Worm (Caenorhabditis elegans): ENCODE data around the gene R11.4.

Gene R11.4

DNA sequence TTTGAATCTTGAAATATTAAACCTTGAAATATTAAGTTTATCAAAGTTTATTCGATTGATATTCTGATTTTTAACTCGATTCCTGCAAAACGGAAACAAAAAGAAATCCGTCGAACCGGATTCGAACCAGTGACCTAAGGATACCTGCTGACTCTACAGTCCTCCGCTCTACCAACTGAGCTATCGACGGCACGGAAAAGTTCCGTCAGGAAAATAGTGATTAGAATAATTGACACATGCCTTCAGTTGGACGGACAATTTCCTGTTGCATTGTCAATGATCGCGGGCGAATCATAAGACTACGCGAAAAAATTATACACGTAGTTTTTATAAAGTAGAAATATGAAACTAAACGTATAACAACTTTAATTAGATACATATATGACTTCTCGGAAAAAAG is 1.3 kb downstream of the R11.4 start:
- TF ChIP-seq W03F9.2 (tag; optimal IDR thresholded peaks at IDR 0.05) (no peak), dao-5 (tag; optimal IDR thresholded peaks at IDR 0.05) (no peak), him-1 (tag; optimal IDR thresholded peaks at IDR 0.05) (no peak)

DNA sequence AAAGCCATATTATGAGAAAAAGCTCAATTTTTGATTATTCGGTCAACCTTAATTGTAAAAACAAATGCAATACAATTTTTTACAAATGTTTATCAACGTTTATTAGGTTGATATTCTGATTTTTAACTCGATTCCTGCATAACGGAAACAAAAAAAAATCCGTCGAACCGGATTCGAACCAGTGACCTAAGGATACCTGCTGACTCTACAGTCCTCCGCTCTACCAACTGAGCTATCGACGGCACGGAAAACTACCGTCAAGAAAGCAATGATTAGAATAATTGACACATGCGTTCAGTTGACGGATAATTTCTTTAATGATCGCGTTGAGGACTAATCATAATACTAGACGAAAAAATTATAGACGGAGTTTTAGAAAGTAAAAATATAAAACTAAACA is 1.8 kb downstream of the R11.4 start:
- TF ChIP-seq him-1 (tag; optimal IDR thresholded peaks at IDR 0.05), result no peak
- TF ChIP-seq dao-5 (tag; optimal IDR thresholded peaks at IDR 0.05), result no peak
- no peak for TF ChIP-seq W03F9.2 (tag; optimal IDR thresholded peaks at IDR 0.05)

DNA sequence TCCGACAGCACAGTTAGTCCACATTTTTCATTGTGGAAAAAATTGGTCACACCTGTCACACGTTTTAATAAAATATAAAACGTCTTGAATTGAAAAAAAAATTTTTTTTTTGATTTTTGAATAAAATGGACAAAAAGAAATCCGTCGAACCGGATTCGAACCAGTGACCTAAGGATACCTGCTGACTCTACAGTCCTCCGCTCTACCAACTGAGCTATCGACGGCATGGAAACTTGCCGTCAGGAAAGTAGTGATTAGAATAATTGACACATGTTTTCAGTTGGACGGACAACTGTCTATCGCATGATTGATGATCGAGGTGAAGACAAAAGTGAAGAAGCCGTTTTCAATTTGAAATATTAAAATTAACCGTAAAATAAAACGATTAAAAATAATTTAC is 2.3 kb downstream of the R11.4 start:
- TF ChIP-seq W03F9.2 (tag; optimal IDR thresholded peaks at IDR 0.05), result no peak
- no peak for TF ChIP-seq him-1 (tag; optimal IDR thresholded peaks at IDR 0.05)

DNA sequence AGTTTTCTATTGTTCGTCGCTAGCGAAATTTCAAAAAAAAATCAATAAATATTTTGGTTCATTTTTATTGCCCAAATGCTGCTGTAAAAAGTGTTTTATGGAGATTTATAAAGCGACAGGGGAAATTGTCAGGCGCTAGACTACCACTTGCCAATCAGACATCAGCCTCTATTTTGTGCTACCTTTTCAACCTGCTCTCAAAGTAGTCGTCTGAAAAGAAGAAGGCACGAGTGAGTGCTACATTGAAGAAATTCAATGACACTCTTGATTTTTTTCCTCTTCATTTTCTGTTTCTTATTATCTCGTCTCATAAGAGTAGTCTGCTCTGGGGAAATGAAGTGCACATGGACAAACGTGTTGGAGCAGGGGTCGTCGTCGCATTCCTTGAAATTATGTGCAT is 4.5 kb downstream of the R11.4 start:
- TF ChIP-seq dao-5 (tag; optimal IDR thresholded peaks at IDR 0.05), result no peak
- peak; percentile 70 for TF ChIP-seq him-1 (tag; optimal IDR thresholded peaks at IDR 0.05)
- peak; percentile 47 for TF ChIP-seq W03F9.2 (tag; optimal IDR thresholded peaks at IDR 0.05)

DNA sequence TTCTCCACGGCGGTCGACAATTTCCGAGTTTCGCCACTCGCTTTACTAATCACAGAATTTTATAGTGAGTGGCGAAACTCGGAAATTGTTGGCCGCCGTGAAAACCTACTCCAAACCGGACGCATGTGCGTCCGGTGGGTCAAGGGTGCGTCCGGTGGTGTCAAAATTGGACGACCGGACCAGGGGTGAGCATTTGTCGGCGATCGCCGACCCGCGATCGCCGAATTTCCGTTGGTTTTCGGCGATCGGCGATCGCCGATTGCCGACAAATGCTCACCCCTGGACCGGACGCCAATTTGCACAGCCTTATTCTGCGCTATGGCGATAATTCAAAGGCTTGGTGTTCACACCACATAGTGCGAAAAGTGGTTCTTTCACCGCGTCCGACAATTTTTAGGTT is 6.1 kb downstream of the R11.4 start:
- TF ChIP-seq W03F9.2 (tag; optimal IDR thresholded peaks at IDR 0.05) (no peak), him-1 (tag; optimal IDR thresholded peaks at IDR 0.05) (no peak), dao-5 (tag; optimal IDR thresholded peaks at IDR 0.05) (no peak)

DNA sequence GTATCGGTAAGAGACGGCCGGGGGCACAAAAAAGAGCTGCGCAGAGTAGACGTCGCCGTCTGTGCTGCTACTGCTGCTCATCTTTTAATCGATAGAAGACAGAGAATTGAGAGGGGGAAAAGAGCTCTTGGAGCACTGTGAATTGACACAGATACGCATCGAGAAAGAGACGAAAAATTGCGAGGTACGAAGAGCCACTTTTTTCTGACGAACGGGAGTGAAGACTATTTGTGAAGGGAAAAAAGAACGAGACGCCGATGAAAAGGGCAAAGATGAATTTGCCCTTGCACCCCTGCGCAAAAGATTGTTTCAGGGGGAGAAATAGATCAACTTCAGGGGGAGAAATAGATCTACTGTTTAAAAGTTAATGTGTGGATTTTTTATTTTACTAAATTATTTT is 8.2 kb downstream of the R11.4 start:
- TF ChIP-seq W03F9.2 (tag; optimal IDR thresholded peaks at IDR 0.05) (no peak), him-1 (tag; optimal IDR thresholded peaks at IDR 0.05) (peak; percentile 60), dao-5 (tag; optimal IDR thresholded peaks at IDR 0.05) (no peak)

DNA sequence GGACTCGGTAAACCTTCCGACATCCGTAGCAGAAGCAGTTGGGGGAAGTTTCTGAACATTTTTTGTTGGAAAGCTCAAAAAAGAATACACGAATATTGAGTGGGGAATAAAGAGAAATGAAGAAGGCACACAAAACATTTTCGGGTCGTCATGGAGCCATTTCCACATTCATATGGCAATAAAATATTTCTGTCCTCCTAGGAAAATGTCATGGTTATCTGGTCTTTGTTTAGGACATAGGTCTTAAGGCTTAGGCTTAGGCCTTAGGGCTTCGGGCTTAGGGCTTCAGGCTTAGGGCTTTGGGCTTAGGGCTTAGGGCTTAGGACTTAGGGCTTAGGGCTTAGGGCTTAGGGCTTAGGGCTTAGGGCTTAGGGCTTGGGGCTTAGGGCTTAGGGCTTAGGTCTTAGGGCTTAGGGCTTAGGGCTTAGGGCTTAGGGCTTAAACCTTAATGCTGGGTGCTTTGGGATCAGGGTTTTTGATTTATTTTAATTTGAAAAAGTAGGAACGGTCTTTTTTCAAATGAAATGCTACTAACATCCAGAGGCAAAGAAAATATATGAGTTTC is 11.1 kb downstream of the R11.4 start, which contains the start of gene R11.3:
Gene R11.3, minus strand, starts transcription at position 51 of the 565 bp plus-strand sequence.
- TF ChIP-seq him-1 (tag; optimal IDR thresholded peaks at IDR 0.05) (no peak), W03F9.2 (tag; optimal IDR thresholded peaks at IDR 0.05) (no peak), dao-5 (tag; optimal IDR thresholded peaks at IDR 0.05) (no peak)

DNA sequence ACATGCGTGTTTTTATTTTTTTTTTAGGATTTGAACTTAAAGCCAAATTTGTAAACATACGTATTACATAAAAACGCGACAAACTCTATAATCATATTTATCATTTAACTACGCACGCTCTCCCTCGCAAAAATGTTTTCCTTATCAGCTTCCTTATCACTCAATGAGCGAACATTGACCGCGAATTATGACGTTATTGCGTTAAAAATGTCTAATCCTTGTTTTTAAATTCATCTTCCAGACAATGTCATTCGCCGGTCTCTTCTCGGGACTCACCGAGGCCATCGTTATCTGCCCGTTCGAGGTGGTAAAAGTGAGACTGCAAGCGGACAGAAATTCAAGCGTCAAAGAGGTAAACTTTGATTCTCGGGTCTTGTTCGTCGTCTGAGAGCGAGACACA is 17.8 kb downstream of the R11.4 start:
- TF ChIP-seq W03F9.2 (tag; optimal IDR thresholded peaks at IDR 0.05), result no peak
- TF ChIP-seq him-1 (tag; optimal IDR thresholded peaks at IDR 0.05), result no peak
- TF ChIP-seq dao-5 (tag; optimal IDR thresholded peaks at IDR 0.05), result no peak

DNA sequence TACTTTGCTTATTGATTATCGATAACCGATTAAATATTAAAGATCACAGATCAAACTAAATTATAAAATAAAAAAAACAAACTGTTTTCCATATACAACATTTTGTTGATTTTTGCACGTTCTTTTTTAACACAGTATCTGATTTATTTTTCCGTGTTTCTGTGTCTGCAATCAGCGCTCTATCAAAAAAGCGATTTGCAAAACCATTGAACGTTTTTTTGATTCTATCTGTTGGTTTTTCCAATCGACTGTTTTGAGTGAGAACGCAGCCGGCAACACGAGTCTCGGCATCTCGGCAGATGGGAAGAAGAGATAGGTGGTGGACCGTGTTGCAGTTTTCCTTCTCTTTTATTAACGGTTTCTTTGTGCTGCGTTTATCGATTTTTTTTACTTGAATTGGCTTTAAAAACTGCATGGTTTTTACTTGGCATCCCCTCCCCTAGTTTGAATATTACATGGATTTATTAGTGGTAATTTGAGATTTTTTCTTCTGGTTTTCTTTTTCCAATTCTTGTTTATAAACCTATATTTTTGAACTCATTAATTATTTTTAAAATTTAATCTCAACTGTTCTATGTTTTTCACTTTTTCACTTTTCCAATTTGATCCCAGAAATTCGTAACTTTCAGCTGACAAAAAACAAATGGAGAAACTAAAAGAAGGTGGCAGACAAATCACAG is 21.1 kb downstream of the R11.4 start, which contains the start of gene slc-25A21:
Gene slc-25A21, plus strand, starts transcription at position 630 of the 680 bp plus-strand sequence.
- TF ChIP-seq him-1 (tag; optimal IDR thresholded peaks at IDR 0.05), result no peak

DNA sequence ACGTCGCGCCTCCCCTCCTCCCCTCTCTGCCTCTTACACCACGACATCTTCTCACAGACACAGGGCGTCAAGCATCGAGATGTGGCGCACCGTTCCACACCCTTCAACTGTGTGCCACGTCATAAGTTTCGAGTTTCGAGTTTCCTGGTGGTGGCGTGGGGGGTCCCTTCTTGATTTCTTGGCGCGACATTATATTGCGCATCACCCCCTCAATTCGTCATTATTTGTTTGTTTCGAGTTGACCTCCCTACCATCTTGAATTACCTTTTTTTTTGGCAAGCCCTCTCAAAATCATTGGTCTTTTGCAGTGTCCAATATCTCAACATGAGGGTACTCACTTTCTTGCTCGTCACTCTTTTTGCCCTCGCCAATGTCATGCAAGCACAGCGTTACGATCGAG is 26.3 kb downstream of the R11.4 start, which contains the start of gene nlp-67:
Gene nlp-67, plus strand, starts transcription at position 301 of the 400 bp plus-strand sequence.
- TF ChIP-seq W03F9.2 (tag; optimal IDR thresholded peaks at IDR 0.05) (no peak), him-1 (tag; optimal IDR thresholded peaks at IDR 0.05) (no peak), dao-5 (tag; optimal IDR thresholded peaks at IDR 0.05) (no peak)

DNA sequence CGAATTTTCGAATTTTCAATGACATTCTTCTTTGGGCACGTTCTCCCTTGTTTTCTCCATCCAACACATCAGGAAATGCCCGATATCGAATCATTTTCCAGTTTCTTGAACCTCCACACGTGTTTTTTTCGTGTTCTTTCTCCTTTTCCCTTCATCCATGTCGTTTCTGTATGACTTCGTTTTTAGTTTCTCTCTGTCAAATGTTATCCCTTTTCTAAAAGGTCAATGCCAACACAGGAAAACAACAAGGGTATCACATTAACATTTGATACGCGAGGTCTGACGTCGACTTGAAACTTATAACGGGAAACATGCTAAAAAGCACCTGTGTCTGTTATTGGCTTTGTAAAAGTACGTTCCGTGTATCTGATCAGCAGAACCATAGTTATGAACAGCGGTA is 37.6 kb downstream of the R11.4 start:
- no peak for TF ChIP-seq W03F9.2 (tag; optimal IDR thresholded peaks at IDR 0.05)
- no peak for TF ChIP-seq dao-5 (tag; optimal IDR thresholded peaks at IDR 0.05)
- TF ChIP-seq him-1 (tag; optimal IDR thresholded peaks at IDR 0.05), result no peak

DNA sequence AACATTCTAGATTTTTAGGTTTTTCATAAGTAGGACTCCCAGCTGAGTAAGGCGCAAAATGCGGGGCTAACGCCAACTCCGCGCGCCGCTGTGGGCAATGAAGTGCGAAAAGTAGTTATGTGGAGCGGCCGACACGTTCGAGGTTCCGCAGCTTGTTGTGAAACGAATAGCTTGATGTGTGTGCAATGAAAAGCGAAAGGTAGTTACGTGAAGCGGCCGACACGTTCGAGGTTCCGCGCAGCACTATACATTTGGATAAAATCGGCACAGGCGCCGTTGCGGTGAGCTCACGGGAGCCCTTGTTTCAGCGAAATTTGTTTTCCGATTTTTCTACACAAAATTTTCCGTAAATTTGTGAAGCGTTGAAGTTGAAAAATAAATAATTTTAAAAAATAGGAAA is 43.4 kb downstream of the R11.4 start:
- TF ChIP-seq dao-5 (tag; optimal IDR thresholded peaks at IDR 0.05) (no peak), him-1 (tag; optimal IDR thresholded peaks at IDR 0.05) (no peak), W03F9.2 (tag; optimal IDR thresholded peaks at IDR 0.05) (no peak)

DNA sequence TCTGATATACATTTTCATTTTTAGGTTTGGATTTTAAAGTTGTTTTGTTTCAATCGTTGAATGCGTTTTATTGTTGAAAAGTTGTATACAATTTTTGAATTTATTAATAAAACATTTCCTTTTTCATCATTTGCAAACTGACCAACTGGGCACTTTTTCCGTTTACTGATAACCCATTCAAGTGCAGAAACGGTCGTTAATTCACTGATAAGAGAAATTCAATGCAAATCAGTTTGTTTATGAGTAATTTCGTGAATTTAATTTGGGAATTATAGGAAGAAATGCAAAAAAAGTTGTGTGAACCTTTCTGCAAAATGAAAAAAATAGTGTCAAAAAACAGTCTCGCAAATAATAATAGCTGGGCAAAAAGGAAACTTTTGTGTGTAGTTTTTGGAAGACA is 43.9 kb downstream of the R11.4 start:
- TF ChIP-seq W03F9.2 (tag; optimal IDR thresholded peaks at IDR 0.05) (no peak), dao-5 (tag; optimal IDR thresholded peaks at IDR 0.05) (no peak), him-1 (tag; optimal IDR thresholded peaks at IDR 0.05) (no peak)

DNA sequence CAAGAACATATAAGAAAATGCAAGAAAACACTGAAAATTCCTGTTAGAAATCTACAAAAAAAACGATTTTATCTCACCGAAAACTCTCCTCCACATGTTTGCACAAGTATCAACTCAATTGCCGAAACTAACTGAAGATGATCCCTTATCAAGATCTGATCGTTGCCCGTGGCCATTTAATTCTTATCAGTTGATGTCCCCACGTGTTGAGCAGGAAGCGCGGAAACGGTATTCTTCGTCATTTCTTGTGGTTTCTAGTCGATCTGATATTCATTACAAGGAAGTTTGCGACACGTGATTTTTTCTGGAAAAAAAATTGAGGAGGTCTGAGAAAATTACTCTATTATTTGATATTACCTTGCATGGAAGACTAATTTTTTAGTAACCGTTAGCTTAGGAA is 47.0 kb downstream of the R11.4 start, which contains the start of gene F09C8.1:
Gene F09C8.1, minus strand, starts transcription at position 123 of the 400 bp plus-strand sequence.
- TF ChIP-seq him-1 (tag; optimal IDR thresholded peaks at IDR 0.05) (no peak), W03F9.2 (tag; optimal IDR thresholded peaks at IDR 0.05) (no peak), dao-5 (tag; optimal IDR thresholded peaks at IDR 0.05) (no peak)

DNA sequence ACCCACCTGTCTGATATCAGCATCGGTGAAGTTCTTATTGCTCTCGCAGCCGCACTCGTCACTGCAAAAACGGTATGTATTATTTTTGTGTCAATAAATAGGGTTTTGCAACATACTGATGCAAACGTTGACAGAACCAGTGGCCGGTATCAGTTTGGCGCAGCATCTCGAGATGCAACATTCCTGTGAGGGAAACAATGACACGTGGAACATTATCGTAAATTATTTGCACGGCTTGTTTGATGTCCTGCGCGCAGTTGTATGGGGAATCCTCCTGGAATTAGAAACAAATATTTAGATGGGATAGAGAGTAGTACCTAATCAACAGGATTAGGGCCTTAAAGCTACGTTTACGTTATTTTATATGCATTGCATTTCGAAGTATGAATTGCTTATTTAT is 49.5 kb downstream of the R11.4 start:
- TF ChIP-seq dao-5 (tag; optimal IDR thresholded peaks at IDR 0.05), result no peak
- TF ChIP-seq W03F9.2 (tag; optimal IDR thresholded peaks at IDR 0.05), result no peak
- no peak for TF ChIP-seq him-1 (tag; optimal IDR thresholded peaks at IDR 0.05)
